Fruit fly (Drosophila melanogaster) whole organism, wandering third instar larva: Measurements from ENCODE around the gene Nepl3.

Experiments used
- Abd-B ChIP-seq: fragments of >200 bp; optimal IDR thresholded peaks from 2 replicates; lab custom pipeline; 2017; ENCODE audit warnings: missing biosample characterization, missing genetic modification characterization
- CG32264 ChIP-seq: fragments of 200-800 bp; sonication (Bioruptor generic); optimal IDR thresholded peaks from 2 replicates; lab custom pipeline; 2016; ENCODE audit warnings: missing biosample characterization, missing genetic modification characterization
- CG9705 ChIP-seq: fragments of 200-800 bp; sonication (Bioruptor generic); optimal IDR thresholded peaks from 2 replicates; lab custom pipeline; 2018; ENCODE audit warnings: missing biosample characterization, mild to moderate bottlenecking, missing genetic modification characterization
- CrebA ChIP-seq: fragments of 200-800 bp; sonication (Bioruptor generic); optimal IDR thresholded peaks from 2 replicates; lab custom pipeline; 2016; ENCODE audit warnings: missing biosample characterization, mild to moderate bottlenecking, missing genetic modification characterization, borderline replicate concordance
- Dfd ChIP-seq: fragments of >200 bp; optimal IDR thresholded peaks from 2 replicates; lab custom pipeline; 2017; ENCODE audit warnings: missing biosample characterization, missing genetic modification characterization
- Dif ChIP-seq: fragments of 200-275, 200-300 bp; sonication (Bioruptor generic); optimal IDR thresholded peaks from 2 replicates; lab custom pipeline; 2018; ENCODE audit warnings: missing biosample characterization, missing genetic modification characterization; ENCODE audit not compliant: partially characterized antibody
- GATAd ChIP-seq: sonication (Bioruptor generic); optimal IDR thresholded peaks from 2 replicates; lab custom pipeline; 2016; ENCODE audit warnings: missing biosample characterization, missing genetic modification characterization
- HLH106 ChIP-seq: fragments of 200-800 bp; optimal IDR thresholded peaks from 3 replicates; lab custom pipeline; 2019; ENCODE audit warnings: missing biosample characterization, mild to moderate bottlenecking, missing genetic modification characterization, moderate library complexity
- Hnf4 ChIP-seq: fragments of 200-800 bp; sonication (Bioruptor generic); optimal IDR thresholded peaks from 2 replicates; lab custom pipeline; 2016; ENCODE audit warnings: missing biosample characterization, mild to moderate bottlenecking, missing genetic modification characterization
- Hr78 ChIP-seq: fragments of >200 bp; optimal IDR thresholded peaks from 2 replicates; lab custom pipeline; 2017; ENCODE audit warnings: missing biosample characterization, missing genetic modification characterization
- Hr83 ChIP-seq: fragments of 200-300 bp; sonication (Bioruptor generic); optimal IDR thresholded peaks from 2 replicates; lab custom pipeline; 2016; ENCODE audit warnings: missing biosample characterization, mild to moderate bottlenecking, missing genetic modification characterization, moderate library complexity; ENCODE audit not compliant: poor library complexity, severe bottlenecking
- Jra ChIP-seq: sonication (Bioruptor generic); optimal IDR thresholded peaks from 2 replicates; lab custom pipeline; 2016; ENCODE audit warnings: missing biosample characterization, missing genetic modification characterization
- Mio ChIP-seq: sonication (Bioruptor generic); optimal IDR thresholded peaks from 2 replicates; lab custom pipeline; 2016; ENCODE audit warnings: missing biosample characterization, missing genetic modification characterization
- Myc ChIP-seq: fragments of >200 bp; optimal IDR thresholded peaks from 2 replicates; lab custom pipeline; 2017
- N ChIP-seq: fragments of >200 bp; optimal IDR thresholded peaks from 2 replicates; lab custom pipeline; 2018; ENCODE audit warnings: missing biosample characterization, missing external identifiers, missing genetic modification characterization
- OdsH ChIP-seq: fragments of 200-800 bp; sonication (Bioruptor generic); optimal IDR thresholded peaks from 2 replicates; lab custom pipeline; 2016; ENCODE audit warnings: missing biosample characterization, mild to moderate bottlenecking, missing genetic modification characterization
- Rel ChIP-seq, 2 experiments: fragments of 200-800 bp; sonication (Bioruptor generic) in 1 of 2; optimal IDR thresholded peaks; 2 replicates in 1 of 2; 3 replicates in 1 of 2; lab custom pipeline; 2016 to 2019; ENCODE audit warnings: mild to moderate bottlenecking in 2 of 2, missing biosample characterization in 2 of 2, missing genetic modification characterization in 2 of 2, moderate library complexity in 1 of 2
- Sp1 ChIP-seq: fragments of 200-800 bp; sonication (Bioruptor generic); optimal IDR thresholded peaks from 3 replicates; lab custom pipeline; 2019; ENCODE audit warnings: missing biosample characterization, mild to moderate bottlenecking, missing genetic modification characterization, moderate library complexity
- Vsx2 ChIP-seq: fragments of 200-300, 225-300 bp; sonication (Bioruptor generic); optimal IDR thresholded peaks from 2 replicates; lab custom pipeline; 2018; ENCODE audit warnings: missing biosample characterization, missing genetic modification characterization; ENCODE audit not compliant: partially characterized antibody
- br ChIP-seq: fragments of 200-800 bp; sonication (Bioruptor generic); optimal IDR thresholded peaks from 2 replicates; lab custom pipeline; 2016; ENCODE audit warnings: missing biosample characterization, missing genetic modification characterization
- brk ChIP-seq: fragments of 200-800 bp; sonication (Bioruptor generic); optimal IDR thresholded peaks from 2 replicates; lab custom pipeline; 2016; ENCODE audit warnings: missing biosample characterization, mild to moderate bottlenecking, missing genetic modification characterization
- dl ChIP-seq, 2 experiments: fragments of 175-275, 200-275 bp in 1 of 2; fragments of 200-275 bp in 1 of 2; sonication (Bioruptor generic); optimal IDR thresholded peaks; lab custom pipeline; 2018; ENCODE audit warnings: mild to moderate bottlenecking in 2 of 2, missing biosample characterization in 2 of 2, missing genetic modification characterization in 2 of 2, moderate library complexity in 2 of 2; ENCODE audit not compliant: partially characterized antibody in 2 of 2, insufficient read depth in 1 of 2
- dmrt93B ChIP-seq: fragments of 200-800 bp; sonication (Bioruptor generic); optimal IDR thresholded peaks from 2 replicates; lab custom pipeline; 2018; ENCODE audit warnings: missing biosample characterization, mild to moderate bottlenecking, missing genetic modification characterization
- dsf ChIP-seq: sonication (Bioruptor generic); optimal IDR thresholded peaks from 2 replicates; lab custom pipeline; 2016; ENCODE audit warnings: missing biosample characterization, missing genetic modification characterization, borderline replicate concordance
- ey ChIP-seq: fragments of 200-800 bp; sonication (Bioruptor generic); optimal IDR thresholded peaks from 2 replicates; lab custom pipeline; 2016; ENCODE audit warnings: missing biosample characterization, missing genetic modification characterization
- foxo ChIP-seq, 2 experiments: fragments of 200-800 bp; sonication (Bioruptor generic); optimal IDR thresholded peaks; 2 replicates in 1 of 2; 3 replicates in 1 of 2; lab custom pipeline; 2016 to 2017; ENCODE audit warnings: missing biosample characterization in 2 of 2, missing genetic modification characterization in 2 of 2
- fru ChIP-seq: fragments of 200-800 bp; sonication (Bioruptor generic); optimal IDR thresholded peaks from 3 replicates; lab custom pipeline; 2016; ENCODE audit warnings: missing biosample characterization, mild to moderate bottlenecking, missing genetic modification characterization
- h ChIP-seq: fragments of 200-800 bp; sonication (Bioruptor generic); optimal IDR thresholded peaks from 3 replicates; lab custom pipeline; 2016; ENCODE audit warnings: missing biosample characterization, mild to moderate bottlenecking, missing genetic modification characterization
- jim ChIP-seq: fragments of 175-275, 200-325 bp; sonication (Bioruptor generic); optimal IDR thresholded peaks from 2 replicates; lab custom pipeline; 2016; ENCODE audit warnings: missing biosample characterization, mild to moderate bottlenecking, missing genetic modification characterization
- lola ChIP-seq: fragments of >200 bp; optimal IDR thresholded peaks from 2 replicates; lab custom pipeline; 2017; ENCODE audit warnings: missing biosample characterization, missing genetic modification characterization
- pan ChIP-seq: fragments of >200 bp; optimal IDR thresholded peaks from 2 replicates; lab custom pipeline; 2017
- psq ChIP-seq: fragments of 200-800 bp; sonication (Bioruptor generic); optimal IDR thresholded peaks from 3 replicates; lab custom pipeline; 2017; ENCODE audit warnings: missing biosample characterization, mild to moderate bottlenecking, missing genetic modification characterization, moderate library complexity
- rgr ChIP-seq: fragments of 200-800 bp; sonication (Bioruptor generic); optimal IDR thresholded peaks from 3 replicates; lab custom pipeline; 2016; ENCODE audit warnings: missing biosample characterization, mild to moderate bottlenecking, missing genetic modification characterization
- sage ChIP-seq: fragments of 200-800 bp; sonication (Bioruptor generic); optimal IDR thresholded peaks from 2 replicates; lab custom pipeline; 2016; ENCODE audit warnings: missing biosample characterization, mild to moderate bottlenecking, missing genetic modification characterization
- sv ChIP-seq: fragments of 200-800 bp; sonication (Bioruptor generic); optimal IDR thresholded peaks from 3 replicates; lab custom pipeline; 2016; ENCODE audit warnings: missing biosample characterization, missing genetic modification characterization
- tai ChIP-seq: sonication (Bioruptor generic); optimal IDR thresholded peaks from 2 replicates; lab custom pipeline; 2016; ENCODE audit warnings: missing biosample characterization, missing genetic modification characterization
- usp ChIP-seq: fragments of >200 bp; optimal IDR thresholded peaks from 2 replicates; lab custom pipeline; 2017; ENCODE audit warnings: missing biosample characterization, missing genetic modification characterization
- woc ChIP-seq: sonication (Bioruptor generic); optimal IDR thresholded peaks from 2 replicates; lab custom pipeline; 2016; ENCODE audit warnings: missing biosample characterization, mild to moderate bottlenecking, missing genetic modification characterization

Nepl3 gene

dm6 chr2L:5095350-5095962 lies 37.4 kb upstream of the Nepl3 start:
- no peak for TF ChIP-seq Dfd (GFP tag; lab: Kevin White, UChicago)
- no peak for TF ChIP-seq dmrt93B (GFP tag; lab: Kevin White, UChicago)
- TF ChIP-seq Vsx2 = no peak
- peak; percentile 21 for TF ChIP-seq rgr (GFP tag; lab: Kevin White, UChicago)
- no peak for TF ChIP-seq GATAd (GFP tag; lab: Kevin White, UChicago)
- TF ChIP-seq brk = peak; percentile 63
- TF ChIP-seq CG32264 (GFP tag; lab: Kevin White, UChicago) = no peak
- no peak for TF ChIP-seq tai (GFP tag; lab: Kevin White, UChicago)
- TF ChIP-seq CG9705 = no peak
- TF ChIP-seq sv = no peak
- TF ChIP-seq Hr83 (GFP tag; lab: Kevin White, UChicago) = no peak
- TF ChIP-seq jim (GFP tag; lab: Kevin White, UChicago) = no peak
- TF ChIP-seq ey = no peak
- TF ChIP-seq lola (GFP tag; lab: Kevin White, UChicago) = no peak
- TF ChIP-seq Sp1 (GFP tag; lab: Kevin White, UChicago) = peak; percentile 40
- TF ChIP-seq woc (GFP tag; lab: Kevin White, UChicago) = no peak
- TF ChIP-seq Dif (GFP tag; lab: Kevin White, UChicago) = no peak
- no peak for TF ChIP-seq fru
- no peak for TF ChIP-seq foxo (GFP tag; optimal IDR thresholded peaks at IDR 0.05; lab: Kevin White, UChicago)
- TF ChIP-seq Hr78 (GFP tag; lab: Kevin White, UChicago) = no peak
- peak; percentile 45 for TF ChIP-seq h (GFP tag; lab: Kevin White, UChicago)
- no peak for TF ChIP-seq CrebA
- peak; percentile 56 for TF ChIP-seq sage
- TF ChIP-seq dl (GFP tag; optimal IDR thresholded peaks at IDR 0.05; lab: Kevin White, UChicago; ENCODE audit: insufficient read depth in 1 of 2, partially characterized antibody in 2 of 2) = no peak
- no peak for TF ChIP-seq Mio (GFP tag; lab: Kevin White, UChicago)
- no peak for TF ChIP-seq Rel (GFP tag; optimal IDR thresholded peaks at IDR 0.05; lab: Kevin White, UChicago)
- TF ChIP-seq Rel (tag; optimal IDR thresholded peaks at IDR 0.05; lab: Kevin White, UChicago) = peak; percentile 53
- no peak for TF ChIP-seq pan (lab: Kevin White, UChicago)
- no peak for TF ChIP-seq br (GFP tag; lab: Kevin White, UChicago)
- no peak for TF ChIP-seq N (GFP tag; lab: Kevin White, UChicago)
- no peak for TF ChIP-seq OdsH (GFP tag; lab: Kevin White, UChicago)
- TF ChIP-seq dsf (GFP tag; lab: Kevin White, UChicago) = no peak
- no peak for TF ChIP-seq psq (GFP tag; lab: Kevin White, UChicago)
- TF ChIP-seq HLH106 (tag; lab: Kevin White, UChicago) = no peak
- no peak for TF ChIP-seq Hnf4 (GFP tag; lab: Kevin White, UChicago)
- no peak for TF ChIP-seq usp (GFP tag; lab: Kevin White, UChicago)
- TF ChIP-seq Abd-B (GFP tag; lab: Kevin White, UChicago) = no peak
- TF ChIP-seq Myc (lab: Kevin White, UChicago) = no peak
- no peak for TF ChIP-seq Jra (GFP tag; lab: Kevin White, UChicago)

dm6 chr2L:5093772-5094350 lies 35.8 kb upstream of the Nepl3 start, which contains the start of gene CG5828:
CG5828 (plus strand) TSS chr2L:5093976.
- TF ChIP-seq dsf (GFP tag; lab: Kevin White, UChicago) = no peak
- no peak for TF ChIP-seq usp (GFP tag; lab: Kevin White, UChicago)
- TF ChIP-seq rgr (GFP tag; lab: Kevin White, UChicago) = no peak
- no peak for TF ChIP-seq HLH106 (tag; lab: Kevin White, UChicago)
- TF ChIP-seq CG32264 (GFP tag; lab: Kevin White, UChicago) = no peak
- no peak for TF ChIP-seq pan (lab: Kevin White, UChicago)
- TF ChIP-seq Abd-B (GFP tag; lab: Kevin White, UChicago) = no peak
- TF ChIP-seq Hr83 (GFP tag; lab: Kevin White, UChicago) = peak; percentile 16
